Worm (Caenorhabditis elegans): ENCODE data around the gene F46B6.5.

Gene F46B6.5

DNA sequence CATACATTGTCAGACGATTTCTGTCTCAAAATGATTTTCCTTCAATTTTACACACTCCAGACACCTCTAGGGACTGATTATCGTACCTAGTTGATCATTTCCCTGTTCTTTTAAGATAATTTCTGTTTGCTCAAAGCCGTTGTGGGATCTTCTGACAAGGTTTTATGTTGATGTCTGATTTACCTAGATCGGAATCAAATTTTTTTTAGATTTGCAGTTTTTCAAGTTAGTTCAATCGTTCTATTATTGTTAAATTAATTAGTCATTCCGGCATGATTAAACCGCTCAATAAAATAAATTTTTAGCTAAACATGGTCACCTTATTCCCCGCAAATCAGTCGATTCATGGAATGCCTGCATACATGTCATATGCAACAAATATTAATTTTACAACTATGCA, 30.7 kb upstream of the F46B6.5 start, which contains the start of gene sru-30:
sru-30 (plus strand) TSS at position 301 of the 400 bp plus-strand sequence.
- TF ChIP-seq nhr-11 (tag; optimal IDR thresholded peaks at IDR 0.05) (no peak), hlh-6 (tag; optimal IDR thresholded peaks at IDR 0.05) (no peak), hlh-30 (tag; optimal IDR thresholded peaks at IDR 0.05; ENCODE audit: insufficient read depth) (no peak), tbx-2 (tag; optimal IDR thresholded peaks at IDR 0.05) (no peak), K09A11.1 (tag; optimal IDR thresholded peaks at IDR 0.05; ENCODE audit: insufficient read depth) (no peak), pat-9 (tag; optimal IDR thresholded peaks at IDR 0.05) (no peak), mec-3 (tag; optimal IDR thresholded peaks at IDR 0.05; ENCODE audit: borderline replicate concordance) (no peak), F13H6.1 (tag; optimal IDR thresholded peaks at IDR 0.05) (no peak), hlh-8 (tag; optimal IDR thresholded peaks at IDR 0.05) (no peak), tbx-7 (tag; optimal IDR thresholded peaks at IDR 0.05) (no peak), pha-2 (tag; optimal IDR thresholded peaks at IDR 0.05) (no peak), pax-1 (tag; optimal IDR thresholded peaks at IDR 0.05) (no peak), ceh-18 (tag; optimal IDR thresholded peaks at IDR 0.05) (no peak), hlh-15 (tag; optimal IDR thresholded peaks at IDR 0.05) (no peak)

DNA sequence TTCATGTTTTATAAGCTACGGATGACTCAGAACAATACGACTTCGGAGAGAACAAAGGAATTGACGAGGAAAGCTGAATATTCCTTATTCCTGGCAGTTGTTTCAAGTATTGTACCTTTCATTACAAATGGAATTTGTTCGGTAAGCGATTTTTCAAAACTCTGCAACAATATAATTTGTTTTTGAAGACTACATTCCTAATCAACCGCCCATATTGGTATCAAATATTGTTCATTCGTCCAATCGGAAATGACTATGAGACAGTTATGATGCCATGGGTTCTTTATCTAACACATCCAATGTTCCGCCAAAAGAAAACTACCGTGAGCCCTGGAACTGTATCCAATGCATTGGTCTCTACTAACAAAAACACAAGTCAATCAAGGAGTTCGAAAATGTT, 29.3 kb upstream of the F46B6.5 start:
- TF ChIP-seq K02D7.2 (tag; optimal IDR thresholded peaks at IDR 0.05) (no peak), madf-2 (tag; optimal IDR thresholded peaks at IDR 0.05) (no peak), hlh-13 (GFP tag; optimal IDR thresholded peaks at IDR 0.05) (no peak), elt-2 (tag; optimal IDR thresholded peaks at IDR 0.05) (no peak), nfya-1 (tag; optimal IDR thresholded peaks at IDR 0.05) (no peak), elt-4 (tag; optimal IDR thresholded peaks at IDR 0.05) (no peak), ztf-16 (tag; optimal IDR thresholded peaks at IDR 0.05) (no peak), unc-3 (GFP tag; conservative IDR thresholded peaks at IDR 0.05) (no peak), unc-3 (tag; optimal IDR thresholded peaks at IDR 0.05) (no peak), pha-2 (tag; optimal IDR thresholded peaks at IDR 0.05) (no peak), ahr-1 (tag; optimal IDR thresholded peaks at IDR 0.05) (no peak), F13H6.1 (tag; optimal IDR thresholded peaks at IDR 0.05) (no peak), T23F11.4 (GFP tag; optimal IDR thresholded peaks at IDR 0.05) (no peak), dve-1 (tag; optimal IDR thresholded peaks at IDR 0.05) (no peak), sox-2 (GFP tag; IDR thresholded peaks at IDR 0.05) (no peak), ceh-2 (tag; optimal IDR thresholded peaks at IDR 0.05) (no peak), tbx-2 (tag; optimal IDR thresholded peaks at IDR 0.05) (no peak), ceh-34 (tag; optimal IDR thresholded peaks at IDR 0.05) (no peak), unc-86 (tag; optimal IDR thresholded peaks at IDR 0.05) (no peak), ceh-19 (GFP tag; optimal IDR thresholded peaks at IDR 0.05) (no peak), ceh-45 (GFP tag; IDR thresholded peaks at IDR 0.05) (no peak)

DNA sequence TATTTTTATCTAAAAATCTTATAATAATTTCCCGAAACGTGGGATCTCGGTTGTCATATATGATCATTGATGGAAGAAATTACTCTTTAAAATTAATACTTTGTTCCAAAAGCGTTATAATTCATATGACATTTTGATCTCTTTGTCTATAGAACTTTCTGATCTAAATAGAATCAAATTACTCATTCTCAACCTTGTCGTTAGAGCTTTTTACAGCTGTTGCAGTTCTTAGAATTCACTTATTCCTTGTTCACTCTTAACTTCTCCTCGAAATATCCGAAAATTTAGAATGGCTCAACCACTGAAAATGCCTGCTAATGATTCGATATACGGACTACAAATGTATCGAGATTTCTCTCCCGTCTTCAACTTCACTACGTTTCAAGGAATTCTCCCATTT, 28.3 kb upstream of the F46B6.5 start, which contains the start of gene sru-29:
sru-29 (plus strand) TSS at position 301 of the 400 bp plus-strand sequence.
- TF ChIP-seq pqm-1 (tag; optimal IDR thresholded peaks at IDR 0.05) (no peak), hlh-15 (tag; optimal IDR thresholded peaks at IDR 0.05) (no peak), lin-11 (tag; optimal IDR thresholded peaks at IDR 0.05) (no peak), ceh-30 (tag; optimal IDR thresholded peaks at IDR 0.05) (no peak), mec-3 (tag; optimal IDR thresholded peaks at IDR 0.05; ENCODE audit: borderline replicate concordance) (no peak), zip-5 (tag; optimal IDR thresholded peaks at IDR 0.05) (no peak), F13H6.1 (tag; optimal IDR thresholded peaks at IDR 0.05) (no peak)

DNA sequence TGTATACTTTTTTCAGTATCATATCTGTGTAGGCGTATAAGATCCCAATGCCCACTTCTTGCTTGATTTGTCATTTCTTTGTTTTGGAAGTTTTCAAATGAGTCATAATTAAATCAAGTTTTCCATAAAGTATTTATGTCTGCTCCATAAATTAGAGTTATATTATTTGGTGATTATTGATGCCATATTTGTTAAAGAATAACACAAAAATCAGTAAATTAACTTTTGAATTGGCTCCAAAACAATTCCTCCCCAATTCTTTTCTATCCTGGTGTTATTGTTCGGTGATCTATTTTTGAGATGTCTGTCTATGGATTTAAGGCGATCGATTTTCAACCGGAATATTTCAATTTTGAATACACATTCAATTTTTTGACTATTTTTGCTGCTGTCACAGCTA, 22.3 kb upstream of the F46B6.5 start, which contains the start of gene sru-37:
sru-37 (plus strand) TSS at position 301 of the 400 bp plus-strand sequence.
- TF ChIP-seq lim-6 (tag; optimal IDR thresholded peaks at IDR 0.05) (no peak), npax-4 (tag; optimal IDR thresholded peaks at IDR 0.05) (no peak), hlh-30 (tag; optimal IDR thresholded peaks at IDR 0.05; ENCODE audit: insufficient read depth) (no peak), ceh-30 (tag; optimal IDR thresholded peaks at IDR 0.05) (no peak), hlh-8 (tag; optimal IDR thresholded peaks at IDR 0.05) (no peak), lin-11 (tag; optimal IDR thresholded peaks at IDR 0.05) (no peak), rnt-1 (tag; optimal IDR thresholded peaks at IDR 0.05) (no peak), madf-2 (tag; optimal IDR thresholded peaks at IDR 0.05) (no peak), ceh-18 (tag; optimal IDR thresholded peaks at IDR 0.05) (no peak), C38D4.7 (GFP tag; optimal IDR thresholded peaks at IDR 0.05) (no peak), ceh-31 (tag; optimal IDR thresholded peaks at IDR 0.05) (no peak), elt-4 (tag; optimal IDR thresholded peaks at IDR 0.05) (no peak), T23F11.4 (GFP tag; optimal IDR thresholded peaks at IDR 0.05) (no peak)

Measured in whole organism, late embryonic.